Worm (Caenorhabditis elegans): ENCODE data around the gene lite-1.

lite-1 gene

DNA sequence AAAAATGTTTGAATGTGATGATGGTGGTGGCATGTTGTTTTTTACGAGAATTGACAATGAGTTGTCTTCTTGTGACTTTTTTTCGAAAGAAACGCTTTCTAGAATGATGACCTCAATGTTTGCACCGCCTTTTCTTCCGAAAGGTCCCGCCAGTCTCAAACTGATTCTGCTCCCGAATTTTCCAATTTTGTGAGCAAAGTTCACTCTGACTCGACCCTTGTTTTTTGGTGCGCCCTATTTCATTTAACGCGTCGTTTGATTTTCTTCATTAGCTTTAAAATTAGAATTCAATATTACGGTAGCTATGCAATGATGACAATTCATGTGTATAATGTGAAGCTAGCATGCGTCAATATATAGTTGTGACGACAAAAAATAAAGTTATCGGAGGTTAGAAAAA is at the start of gene lite-1:
TSS of gene lite-1 (minus strand) at position 101 of the 400 bp plus-strand sequence.
- TF ChIP-seq ceh-91 (GFP tag; IDR thresholded peaks at IDR 0.05), result no peak
- no peak for TF ChIP-seq F33H1.4 (GFP tag; IDR thresholded peaks at IDR 0.05)
- TF ChIP-seq sea-2 (GFP tag; IDR thresholded peaks at IDR 0.05), result no peak
- TF ChIP-seq nhr-90 (tag; optimal IDR thresholded peaks at IDR 0.05), result no peak
- TF ChIP-seq K12H6.12 (tag; optimal IDR thresholded peaks at IDR 0.05), result no peak
- TF ChIP-seq K11D2.4 (GFP tag; IDR thresholded peaks at IDR 0.05), result no peak
- TF ChIP-seq Y53G8AR.9 (GFP tag; conservative IDR thresholded peaks at IDR 0.05), result no peak
- TF ChIP-seq ceh-58 (GFP tag; IDR thresholded peaks at IDR 0.05), result no peak
- no peak for TF ChIP-seq madf-10 (tag; optimal IDR thresholded peaks at IDR 0.05)
- TF ChIP-seq Y56A3A.18 (GFP tag; IDR thresholded peaks at IDR 0.05), result no peak
- TF ChIP-seq F37B4.10 (GFP tag; IDR thresholded peaks at IDR 0.05), result no peak

DNA sequence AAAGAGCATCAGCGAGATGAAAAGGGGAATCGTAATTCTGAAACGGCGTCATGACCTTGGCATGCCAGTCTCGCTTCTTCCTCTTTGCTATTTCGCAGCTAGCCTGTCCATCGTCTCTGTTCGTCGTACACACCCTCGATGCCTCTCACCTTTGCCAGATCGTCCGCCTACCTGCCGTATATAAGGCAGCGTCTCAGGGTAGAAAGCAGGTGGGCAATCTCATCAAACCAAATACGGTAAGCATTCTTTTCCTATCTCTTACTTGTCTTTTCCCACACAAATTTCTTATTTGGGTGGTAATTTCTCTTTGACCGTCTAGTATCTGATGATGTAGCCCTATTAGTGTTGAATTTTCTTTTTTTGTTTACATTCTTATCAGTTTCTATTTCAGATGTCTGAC is 49.1 kb upstream of the lite-1 start, which contains the start of gene col-166:
TSS of gene col-166 (plus strand) at position 392 of the 400 bp plus-strand sequence.
- TF ChIP-seq B0336.3 (GFP tag; IDR thresholded peaks at IDR 0.05) (no peak), madf-3 (GFP tag; IDR thresholded peaks at IDR 0.05) (no peak), ets-4 (GFP tag; optimal IDR thresholded peaks at IDR 0.05) (no peak), snpc-1.1 (tag; optimal IDR thresholded peaks at IDR 0.05; ENCODE audit: insufficient read depth) (no peak), ceh-91 (GFP tag; IDR thresholded peaks at IDR 0.05) (no peak), nhr-27 (tag; optimal IDR thresholded peaks at IDR 0.05) (no peak), lin-26 (GFP tag; IDR thresholded peaks at IDR 0.05) (no peak), Y53F4B.3 (GFP tag; IDR thresholded peaks at IDR 0.05) (no peak), C06A6.2 (GFP tag; conservative IDR thresholded peaks at IDR 0.05) (no peak), mxl-1 (tag; optimal IDR thresholded peaks at IDR 0.05) (no peak), lin-40 (tag; optimal IDR thresholded peaks at IDR 0.05) (no peak), ztf-28 (GFP tag; IDR thresholded peaks at IDR 0.05) (no peak), ccch-3 (GFP tag; optimal IDR thresholded peaks at IDR 0.05) (no peak), xnd-1 (tag; optimal IDR thresholded peaks at IDR 0.05) (no peak), ekl-4 (GFP tag; IDR thresholded peaks at IDR 0.05) (no peak), zim-3 (tag; optimal IDR thresholded peaks at IDR 0.05) (no peak), F57A8.1 (GFP tag; optimal IDR thresholded peaks at IDR 0.05) (no peak), madf-6 (GFP tag; IDR thresholded peaks at IDR 0.05) (no peak)

ce11 chrX:6278296-6278695 is 47.7 kb upstream of the lite-1 start:
- TF ChIP-seq Y56A3A.18 (GFP tag; IDR thresholded peaks at IDR 0.05), result no peak
- TF ChIP-seq gei-17 (GFP tag; optimal IDR thresholded peaks at IDR 0.05), result no peak
- TF ChIP-seq T07F8.4 (tag; optimal IDR thresholded peaks at IDR 0.05), result no peak
- no peak for TF ChIP-seq madf-10 (tag; optimal IDR thresholded peaks at IDR 0.05)
- TF ChIP-seq attf-6 (GFP tag; IDR thresholded peaks at IDR 0.05), result no peak
- no peak for TF ChIP-seq lin-54 (GFP tag; optimal IDR thresholded peaks at IDR 0.05)
- no peak for TF ChIP-seq dox-1 (GFP tag; IDR thresholded peaks at IDR 0.05)
- TF ChIP-seq snpc-4 (GFP tag; optimal IDR thresholded peaks at IDR 0.05), result no peak
- TF ChIP-seq snpc-4 (tag; optimal IDR thresholded peaks at IDR 0.05), result no peak
- no peak for TF ChIP-seq F22D6.2 (tag; optimal IDR thresholded peaks at IDR 0.05)

- TF ChIP-seq lin-26 (GFP tag; IDR thresholded peaks at IDR 0.05) (no peak), gei-17 (GFP tag; optimal IDR thresholded peaks at IDR 0.05) (no peak), ceh-58 (GFP tag; IDR thresholded peaks at IDR 0.05) (no peak), lag-1 (GFP tag; IDR thresholded peaks at IDR 0.05) (no peak), T07F8.4 (tag; optimal IDR thresholded peaks at IDR 0.05) (no peak), sea-2 (GFP tag; IDR thresholded peaks at IDR 0.05) (no peak), ccch-3 (GFP tag; optimal IDR thresholded peaks at IDR 0.05) (no peak), xnd-1 (tag; optimal IDR thresholded peaks at IDR 0.05) (no peak), somi-1 (GFP tag; optimal IDR thresholded peaks at IDR 0.05) (no peak), tbp1 (GFP tag; optimal IDR thresholded peaks at IDR 0.05) (no peak), mel-28 (tag; optimal IDR thresholded peaks at IDR 0.05; ENCODE audit: borderline replicate concordance) (no peak), let-526 (GFP tag; IDR thresholded peaks at IDR 0.05) (no peak), snpc-1.1 (tag; optimal IDR thresholded peaks at IDR 0.05; ENCODE audit: insufficient read depth) (no peak), ceh-27 (GFP tag; optimal IDR thresholded peaks at IDR 0.05) (no peak), madf-10 (tag; optimal IDR thresholded peaks at IDR 0.05) (no peak), dox-1 (GFP tag; IDR thresholded peaks at IDR 0.05) (no peak), C17E4.6 (GFP tag; IDR thresholded peaks at IDR 0.05) (no peak), ceh-40 (GFP tag; IDR thresholded peaks at IDR 0.05) (no peak)
These were observed 46.7 kb upstream of the lite-1 start for ce11 chrX:6277252-6277651.

Data from whole organism, young adult.